Fruit fly (Drosophila melanogaster) whole organism, wandering third instar larva: Measurements from ENCODE around the gene Dscam4.

ENCODE experiments used
- Dif ChIP-seq: fragments of 200-275, 200-300 bp; sonication (Bioruptor generic); optimal IDR thresholded peaks from 2 replicates; lab custom pipeline; 2018; ENCODE audit warnings: missing biosample characterization, missing genetic modification characterization; ENCODE audit not compliant: partially characterized antibody
- Hnf4 ChIP-seq: fragments of 200-800 bp; sonication (Bioruptor generic); optimal IDR thresholded peaks from 2 replicates; lab custom pipeline; 2016; ENCODE audit warnings: missing biosample characterization, mild to moderate bottlenecking, missing genetic modification characterization
- Hr78 ChIP-seq: fragments of >200 bp; optimal IDR thresholded peaks from 2 replicates; lab custom pipeline; 2017; ENCODE audit warnings: missing biosample characterization, missing genetic modification characterization
- Myc ChIP-seq: fragments of >200 bp; optimal IDR thresholded peaks from 2 replicates; lab custom pipeline; 2017
- OdsH ChIP-seq: fragments of 200-800 bp; sonication (Bioruptor generic); optimal IDR thresholded peaks from 2 replicates; lab custom pipeline; 2016; ENCODE audit warnings: missing biosample characterization, mild to moderate bottlenecking, missing genetic modification characterization
- brk ChIP-seq: fragments of 200-800 bp; sonication (Bioruptor generic); optimal IDR thresholded peaks from 2 replicates; lab custom pipeline; 2016; ENCODE audit warnings: missing biosample characterization, mild to moderate bottlenecking, missing genetic modification characterization
- foxo ChIP-seq, 2 experiments: fragments of 200-800 bp; sonication (Bioruptor generic); optimal IDR thresholded peaks; 2 replicates in 1 of 2; 3 replicates in 1 of 2; lab custom pipeline; 2016 to 2017; ENCODE audit warnings: missing biosample characterization in 2 of 2, missing genetic modification characterization in 2 of 2
- h ChIP-seq: fragments of 200-800 bp; sonication (Bioruptor generic); optimal IDR thresholded peaks from 3 replicates; lab custom pipeline; 2016; ENCODE audit warnings: missing biosample characterization, mild to moderate bottlenecking, missing genetic modification characterization
- pan ChIP-seq: fragments of >200 bp; optimal IDR thresholded peaks from 2 replicates; lab custom pipeline; 2017
- sv ChIP-seq: fragments of 200-800 bp; sonication (Bioruptor generic); optimal IDR thresholded peaks from 3 replicates; lab custom pipeline; 2016; ENCODE audit warnings: missing biosample characterization, missing genetic modification characterization

DNA sequence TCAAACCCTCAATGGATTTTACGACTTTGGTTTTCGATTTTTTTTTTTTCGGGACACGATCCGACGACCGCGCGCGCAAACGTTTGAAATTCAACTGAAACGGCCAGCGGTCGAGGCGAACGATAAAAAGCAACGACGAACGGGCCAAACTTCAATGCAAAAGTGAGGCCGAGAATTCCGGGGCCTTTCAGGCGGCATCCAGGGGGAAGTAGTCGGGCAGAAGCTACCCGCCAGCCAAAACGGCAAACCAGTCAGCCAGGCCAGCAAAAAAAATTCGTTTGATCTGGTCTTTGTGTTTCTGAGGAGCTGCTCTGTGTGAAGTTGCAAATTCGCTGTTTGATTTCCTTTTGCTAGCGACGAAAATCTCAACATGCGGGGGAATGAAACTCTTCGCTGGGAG lies 56.8 kb downstream of the Dscam4 start, which contains the start of gene CG7201:
- TF ChIP-seq Hnf4 (GFP tag; lab: Kevin White, UChicago) (no peak), sv (GFP tag; lab: Kevin White, UChicago) (no peak), pan (lab: Kevin White, UChicago) (no peak), Hr78 (no peak), OdsH (GFP tag; lab: Kevin White, UChicago) (no peak), Myc (lab: Kevin White, UChicago) (no peak), foxo (GFP tag; optimal IDR thresholded peaks at IDR 0.05; lab: Kevin White, UChicago) (no peak), h (no peak), brk (GFP tag; lab: Kevin White, UChicago) (no peak), Dif (GFP tag; lab: Kevin White, UChicago) (no peak)
